Worm (Caenorhabditis elegans): ENCODE data around the gene ins-3.

The ins-3 gene

DNA sequence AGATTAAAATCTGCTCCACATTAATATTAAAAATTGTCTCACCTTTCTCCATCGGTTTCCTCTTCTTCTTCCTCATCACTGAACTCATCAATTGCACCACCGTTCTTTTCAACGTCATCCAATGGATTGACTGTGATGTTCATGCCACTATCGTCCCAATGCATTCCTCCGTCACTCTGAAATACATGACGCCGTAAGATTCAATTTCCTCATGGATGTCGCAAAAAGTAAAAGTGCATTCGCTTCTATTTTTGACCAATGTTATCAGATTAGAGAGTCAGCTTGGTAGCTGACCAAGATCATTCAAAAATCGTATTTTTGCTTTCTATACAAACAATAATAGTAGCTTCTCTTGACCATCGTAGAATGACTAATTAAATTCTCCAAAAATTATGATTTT lies 44.1 kb downstream of the ins-3 start:
- no peak for TF ChIP-seq C34F6.9 (tag; optimal IDR thresholded peaks at IDR 0.05)
- TF ChIP-seq nhr-11 (tag; optimal IDR thresholded peaks at IDR 0.05) = no peak
- no peak for TF ChIP-seq sma-9 (GFP tag; optimal IDR thresholded peaks at IDR 0.05)
- no peak for TF ChIP-seq sma-9 (tag; optimal IDR thresholded peaks at IDR 0.05)
- TF ChIP-seq nhr-10 (tag; optimal IDR thresholded peaks at IDR 0.05) = no peak
- TF ChIP-seq fos-1 (tag; optimal IDR thresholded peaks at IDR 0.05) = no peak
- no peak for TF ChIP-seq sem-4 (tag; optimal IDR thresholded peaks at IDR 0.05)
- no peak for TF ChIP-seq mab-5 (tag; optimal IDR thresholded peaks at IDR 0.05)
- no peak for TF ChIP-seq F13H6.1 (tag; optimal IDR thresholded peaks at IDR 0.05)
- no peak for TF ChIP-seq ZK546.5 (tag; optimal IDR thresholded peaks at IDR 0.05)
- TF ChIP-seq Y55F3AM.14 (GFP tag; optimal IDR thresholded peaks at IDR 0.05) = no peak
- no peak for TF ChIP-seq nhr-23 (tag; optimal IDR thresholded peaks at IDR 0.05)
- no peak for TF ChIP-seq ama-1 (optimal IDR thresholded peaks at IDR 0.05)
- no peak for TF ChIP-seq lin-11 (tag; optimal IDR thresholded peaks at IDR 0.05)

DNA sequence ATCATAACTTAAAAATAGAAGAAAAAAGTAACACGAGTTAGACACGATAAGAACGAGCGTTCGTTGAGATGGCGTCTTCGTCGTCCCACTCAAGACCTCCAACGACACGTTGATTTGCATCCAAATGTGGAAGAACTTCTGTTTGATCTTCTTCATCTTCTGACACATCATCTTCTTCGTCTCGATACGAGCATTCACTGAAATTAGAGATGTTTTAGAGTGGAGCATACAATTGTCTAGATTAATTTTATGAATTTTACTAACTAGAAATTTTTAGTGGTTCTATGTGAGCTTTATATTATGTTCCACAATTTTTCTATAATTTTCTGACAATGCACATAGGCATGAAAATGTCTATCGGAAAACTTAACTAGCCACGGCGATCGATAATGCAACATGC lies 44.8 kb downstream of the ins-3 start:
- no peak for TF ChIP-seq egl-27 (tag; optimal IDR thresholded peaks at IDR 0.05)
- no peak for TF ChIP-seq sma-3 (GFP tag; optimal IDR thresholded peaks at IDR 0.05)
- no peak for TF ChIP-seq elt-3 (tag; optimal IDR thresholded peaks at IDR 0.05)
- TF ChIP-seq ztf-1 (GFP tag; conservative IDR thresholded peaks at IDR 0.05) = no peak
- TF ChIP-seq dmd-4 (tag; optimal IDR thresholded peaks at IDR 0.05) = no peak
- no peak for TF ChIP-seq nhr-21 (tag; optimal IDR thresholded peaks at IDR 0.05)
- TF ChIP-seq skn-1 (tag; optimal IDR thresholded peaks at IDR 0.05) = no peak
- TF ChIP-seq lsy-2 (tag; optimal IDR thresholded peaks at IDR 0.05) = no peak
- TF ChIP-seq C34F6.9 (tag; optimal IDR thresholded peaks at IDR 0.05) = no peak
- no peak for TF ChIP-seq ceh-16 (tag; optimal IDR thresholded peaks at IDR 0.05)
- no peak for TF ChIP-seq nhr-25 (tag; optimal IDR thresholded peaks at IDR 0.05)
- no peak for TF ChIP-seq crh-2 (tag; optimal IDR thresholded peaks at IDR 0.05)
- TF ChIP-seq fos-1 (tag; optimal IDR thresholded peaks at IDR 0.05) = no peak
- TF ChIP-seq nhr-129 (tag; optimal IDR thresholded peaks at IDR 0.05) = no peak
- TF ChIP-seq Y55F3AM.14 (GFP tag; optimal IDR thresholded peaks at IDR 0.05) = no peak
- no peak for TF ChIP-seq nhr-77 (tag; optimal IDR thresholded peaks at IDR 0.05)
- TF ChIP-seq nhr-23 (tag; optimal IDR thresholded peaks at IDR 0.05) = no peak

DNA sequence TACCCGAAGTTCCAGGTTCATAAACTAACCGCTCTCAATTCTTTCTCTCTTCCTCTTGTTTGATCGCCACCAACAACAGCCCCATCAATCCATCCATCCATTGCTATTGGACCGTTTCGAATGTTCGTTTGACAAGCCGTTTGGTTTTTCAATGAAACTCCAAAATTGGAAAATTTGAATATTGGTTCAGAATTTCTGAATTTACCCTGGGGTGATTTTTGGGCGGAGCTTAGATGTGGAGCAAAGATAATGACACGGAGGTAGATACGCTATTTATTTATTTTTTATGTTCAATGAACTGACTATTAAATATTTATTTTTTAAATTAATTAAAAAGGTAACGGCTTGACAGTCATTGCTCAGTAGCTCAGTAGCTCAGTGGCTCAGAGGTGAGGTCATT lies 46.3 kb downstream of the ins-3 start, which contains the start of gene B0034.2:
TSS of gene B0034.2 (minus strand) at position 101 of the 400 bp plus-strand sequence.
- TF ChIP-seq lsy-2 (tag; optimal IDR thresholded peaks at IDR 0.05) = no peak
- no peak for TF ChIP-seq F13H6.1 (tag; optimal IDR thresholded peaks at IDR 0.05)
- no peak for TF ChIP-seq zag-1 (tag; optimal IDR thresholded peaks at IDR 0.05)
- no peak for TF ChIP-seq nhr-237 (tag; optimal IDR thresholded peaks at IDR 0.05)
- no peak for TF ChIP-seq nhr-77 (tag; optimal IDR thresholded peaks at IDR 0.05)
- no peak for TF ChIP-seq lin-13 (GFP tag; optimal IDR thresholded peaks at IDR 0.05)
- TF ChIP-seq nhr-10 (tag; optimal IDR thresholded peaks at IDR 0.05) = no peak
- TF ChIP-seq lin-11 (tag; optimal IDR thresholded peaks at IDR 0.05) = no peak
- no peak for TF ChIP-seq nhr-6 (tag; optimal IDR thresholded peaks at IDR 0.05)
- no peak for TF ChIP-seq unc-62 (GFP tag; optimal IDR thresholded peaks at IDR 0.05)
- TF ChIP-seq sma-9 (GFP tag; optimal IDR thresholded peaks at IDR 0.05) = no peak
- no peak for TF ChIP-seq sma-9 (tag; optimal IDR thresholded peaks at IDR 0.05)
- TF ChIP-seq sem-4 (tag; optimal IDR thresholded peaks at IDR 0.05) = no peak
- no peak for TF ChIP-seq ama-1 (optimal IDR thresholded peaks at IDR 0.05)
- no peak for TF ChIP-seq ztf-11 (tag; optimal IDR thresholded peaks at IDR 0.05)

DNA sequence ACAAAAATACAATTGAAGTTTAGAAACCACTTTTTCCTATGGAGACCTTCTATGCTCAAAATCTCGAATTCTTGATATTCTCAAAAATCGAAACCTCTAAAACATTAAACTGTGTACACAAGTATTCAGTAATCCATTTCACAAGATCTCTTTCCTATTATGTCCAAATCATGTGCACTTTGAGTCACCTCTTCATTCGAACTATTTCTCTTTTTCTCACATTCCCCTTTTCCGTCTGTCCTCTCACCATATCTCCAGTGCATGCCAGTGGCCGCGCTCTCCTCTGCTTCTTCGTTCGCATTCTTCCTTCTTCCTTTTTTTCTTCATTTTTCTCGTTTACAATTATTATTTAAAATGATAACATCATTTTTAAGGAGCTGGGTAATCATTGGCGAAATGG lies 48.0 kb downstream of the ins-3 start, which contains the start of gene F28B12.1:
TSS of gene F28B12.1 (plus strand) at position 335 of the 400 bp plus-strand sequence.
- TF ChIP-seq nhr-11 (tag; optimal IDR thresholded peaks at IDR 0.05) = no peak
- no peak for TF ChIP-seq snpc-4 (tag; optimal IDR thresholded peaks at IDR 0.05)
- peak; percentile 75 for TF ChIP-seq C34F6.9 (tag; optimal IDR thresholded peaks at IDR 0.05)
- TF ChIP-seq nhr-6 (tag; optimal IDR thresholded peaks at IDR 0.05) = no peak
- no peak for TF ChIP-seq blmp-1 (tag; optimal IDR thresholded peaks at IDR 0.05; ENCODE audit: insufficient read depth)
- TF ChIP-seq sma-9 (GFP tag; optimal IDR thresholded peaks at IDR 0.05) = no peak
- TF ChIP-seq sma-9 (tag; optimal IDR thresholded peaks at IDR 0.05) = no peak
- TF ChIP-seq egl-27 (tag; optimal IDR thresholded peaks at IDR 0.05) = no peak
- no peak for TF ChIP-seq ZK546.5 (tag; optimal IDR thresholded peaks at IDR 0.05)
- TF ChIP-seq unc-55 (GFP tag; optimal IDR thresholded peaks at IDR 0.05) = peak; percentile 40
- TF ChIP-seq lsy-2 (tag; optimal IDR thresholded peaks at IDR 0.05) = peak in 1 of 2 experiments; percentile 61
- TF ChIP-seq nhr-77 (tag; optimal IDR thresholded peaks at IDR 0.05) = no peak
- no peak for TF ChIP-seq lin-39 (tag; optimal IDR thresholded peaks at IDR 0.05)
- TF ChIP-seq ceh-82 (tag; optimal IDR thresholded peaks at IDR 0.05) = no peak
- TF ChIP-seq lin-13 (GFP tag; optimal IDR thresholded peaks at IDR 0.05) = no peak
- no peak for TF ChIP-seq alr-1 (tag; optimal IDR thresholded peaks at IDR 0.05)
- peak; percentile 43 for TF ChIP-seq nhr-129 (tag; optimal IDR thresholded peaks at IDR 0.05)
- no peak for TF ChIP-seq ceh-16 (tag; optimal IDR thresholded peaks at IDR 0.05)
- no peak for TF ChIP-seq sma-3 (GFP tag; optimal IDR thresholded peaks at IDR 0.05)
- TF ChIP-seq aly-2 (tag; optimal IDR thresholded peaks at IDR 0.05) = no peak
- TF ChIP-seq nhr-23 (tag; optimal IDR thresholded peaks at IDR 0.05) = no peak
- no peak for TF ChIP-seq nhr-25 (tag; optimal IDR thresholded peaks at IDR 0.05)
- peak; percentile 23 for TF ChIP-seq fos-1 (tag; optimal IDR thresholded peaks at IDR 0.05)
- no peak for TF ChIP-seq ztf-1 (GFP tag; conservative IDR thresholded peaks at IDR 0.05)

Data from whole organism, L2 larva.